Fruit fly (Drosophila melanogaster): ENCODE results near the gene CG31140.
A peak's percentile ranks its signal among the peaks of the same experiment; 100 is the strongest.

CG31140 gene

dm6 chr3R:23962781-23963222 lies at the start of gene CG31140:
TSS of gene CG31140 (plus strand) at chr3R:23963180.
- TF ChIP-seq Lim3 (GFP tag; IDR thresholded peaks at IDR 0.05) (no peak), YL-1 (GFP tag; optimal IDR thresholded peaks at IDR 0.05) (peak; percentile 23), CG9876 (GFP tag; optimal IDR thresholded peaks at IDR 0.05) (no peak), danr (GFP tag; IDR thresholded peaks at IDR 0.05) (no peak), CG30431 (GFP tag; optimal IDR thresholded peaks at IDR 0.05) (no peak), Gsc (GFP tag; IDR thresholded peaks at IDR 0.05) (no peak), Spps (tag; optimal IDR thresholded peaks at IDR 0.05) (no peak), wor (GFP tag; IDR thresholded peaks at IDR 0.05) (no peak), CG13894 (tag; optimal IDR thresholded peaks at IDR 0.05) (no peak), Chrac-16 (GFP tag; optimal IDR thresholded peaks at IDR 0.05) (no peak), B-H2 (GFP tag; optimal IDR thresholded peaks at IDR 0.05) (no peak), CG9817 (tag; optimal IDR thresholded peaks at IDR 0.05) (no peak), CG10366 (GFP tag; IDR thresholded peaks at IDR 0.05) (no peak), lola (GFP tag; optimal IDR thresholded peaks at IDR 0.05) (no peak), CG18619 (GFP tag; optimal IDR thresholded peaks at IDR 0.05) (no peak), CG3726 (GFP tag; IDR thresholded peaks at IDR 0.05) (no peak), trem (tag; optimal IDR thresholded peaks at IDR 0.05) (peak; percentile 95), CG5180 (GFP tag; optimal IDR thresholded peaks at IDR 0.05) (no peak), CG18011 (GFP tag; optimal IDR thresholded peaks at IDR 0.05) (no peak), dmrt99B (tag; optimal IDR thresholded peaks at IDR 0.05) (peak; percentile 7), Bteb2 (GFP tag; optimal IDR thresholded peaks at IDR 0.05) (no peak), CG9727 (GFP tag; optimal IDR thresholded peaks at IDR 0.05) (no peak), tna (GFP tag; IDR thresholded peaks at IDR 0.05; ENCODE audit: partially characterized antibody) (no peak), CG14965 (GFP tag; optimal IDR thresholded peaks at IDR 0.05; ENCODE audit: borderline replicate concordance) (no peak), Sox102F (GFP tag; optimal IDR thresholded peaks at IDR 0.05) (no peak), sens (GFP tag) (no peak), da (GFP tag; optimal IDR thresholded peaks at IDR 0.05) (no peak), CG15011 (GFP tag; optimal IDR thresholded peaks at IDR 0.05) (no peak), CG2875 (GFP tag; optimal IDR thresholded peaks at IDR 0.05) (no peak), CG33557 (GFP tag; optimal IDR thresholded peaks at IDR 0.05) (no peak), ham (GFP tag; IDR thresholded peaks at IDR 0.05) (no peak), ase (GFP tag; IDR thresholded peaks at IDR 0.05) (no peak), yki (optimal IDR thresholded peaks at IDR 0.05) (peak; percentile 36), dan (GFP tag; IDR thresholded peaks at IDR 0.05) (no peak), caup (GFP tag; optimal IDR thresholded peaks at IDR 0.05; ENCODE audit: severe bottlenecking) (no peak), eyg (GFP tag; optimal IDR thresholded peaks at IDR 0.05) (no peak), jumu (GFP tag; optimal IDR thresholded peaks at IDR 0.05) (no peak), Hr3 (GFP tag; optimal IDR thresholded peaks at IDR 0.05) (no peak), D19B (GFP tag; optimal IDR thresholded peaks at IDR 0.05) (no peak), ewg (GFP tag; optimal IDR thresholded peaks at IDR 0.05) (peak; percentile 89), CG11085 (GFP tag; IDR thresholded peaks at IDR 0.05) (no peak), CG12236 (GFP tag; optimal IDR thresholded peaks at IDR 0.05) (no peak), CG9932 (GFP tag; IDR thresholded peaks at IDR 0.05) (no peak), nom (GFP tag; optimal IDR thresholded peaks at IDR 0.05) (peak; percentile 61), chif (GFP tag; optimal IDR thresholded peaks at IDR 0.05) (no peak), CG6254 (GFP tag; optimal IDR thresholded peaks at IDR 0.05) (peak; percentile 6), dati (GFP tag; IDR thresholded peaks at IDR 0.05) (no peak), CG13624 (GFP tag; optimal IDR thresholded peaks at IDR 0.05) (no peak), CG9797 (GFP tag; optimal IDR thresholded peaks at IDR 0.05) (no peak), Nf-YB (GFP tag; optimal IDR thresholded peaks at IDR 0.05) (no peak), CrebB (tag; optimal IDR thresholded peaks at IDR 0.05) (no peak), CG2889 (GFP tag; IDR thresholded peaks at IDR 0.05) (no peak)

Measured in whole organism, embryonic.